Worm (Caenorhabditis elegans) whole organism, late embryonic: Measurements from ENCODE around the gene H04D03.2.

ENCODE experiments used
- elt-2 ChIP-seq: sonication (generic microtip); optimal IDR thresholded peaks from 2 replicates; lab custom pipeline; 2016; ENCODE audit warnings: missing genetic modification reagents, missing genetic modification characterization, missing compliant biosample characterization
- pha-4 ChIP-seq: fragments of 150-350 bp; optimal IDR thresholded peaks from 2 replicates; lab custom pipeline; 2018; ENCODE audit warnings: missing biosample characterization, missing genetic modification reagents, missing genetic modification characterization
- tbx-7 ChIP-seq: sonication (generic microtip); optimal IDR thresholded peaks from 2 replicates; lab custom pipeline; 2016; ENCODE audit warnings: missing genotype, missing genetic modification characterization, missing compliant biosample characterization
- ztf-16 ChIP-seq: sonication (generic microtip); optimal IDR thresholded peaks from 2 replicates; lab custom pipeline; 2017; ENCODE audit warnings: missing genetic modification characterization, missing compliant biosample characterization

DNA sequence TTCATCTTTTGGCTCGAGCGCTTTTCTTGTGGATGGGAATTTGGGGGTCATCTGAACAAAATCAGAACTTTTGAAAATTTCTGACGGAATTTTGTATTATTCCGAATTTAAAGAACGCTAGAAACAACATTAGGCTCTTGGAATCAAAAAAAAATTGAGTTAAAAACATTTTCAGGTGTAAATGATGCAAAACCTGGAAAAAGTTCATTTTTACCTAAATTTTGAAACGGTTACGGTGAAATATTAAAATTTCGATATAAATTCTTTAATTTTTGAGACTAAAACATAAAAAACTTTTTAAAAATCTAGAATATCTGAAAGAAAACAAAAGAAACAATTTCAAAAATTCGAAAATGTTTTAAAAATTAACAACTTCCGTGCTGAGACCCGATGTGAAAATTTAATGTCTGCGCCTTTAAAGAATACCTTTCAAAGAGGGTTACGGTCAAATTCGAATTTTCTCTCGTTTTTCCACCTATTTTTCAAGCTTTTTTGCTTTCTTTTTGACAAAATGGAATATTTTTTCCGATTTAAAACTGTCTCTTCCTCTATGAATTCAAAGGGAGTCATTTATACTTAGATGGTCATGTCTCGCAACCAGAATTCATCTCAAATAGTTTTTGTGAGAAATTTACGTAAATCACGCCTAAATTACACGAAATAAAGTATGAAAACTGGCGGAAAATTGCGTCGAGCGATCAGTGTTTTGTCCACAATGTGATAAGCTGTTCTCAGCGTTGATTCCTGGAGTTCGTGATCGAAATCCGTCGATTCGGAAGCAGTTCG, at the start of gene H04D03.2, which contains the start of gene ecps-2:
- TF ChIP-seq pha-4 (tag; lab: Kevin White, UChicago): no peak
- no peak for TF ChIP-seq ztf-16 (tag; lab: Kevin White, UChicago)
- TF ChIP-seq tbx-7 (tag; lab: Kevin White, UChicago): no peak
- no peak for TF ChIP-seq elt-2 (tag; lab: Kevin White, UChicago)
